Worm (Caenorhabditis elegans) whole organism, early embryonic: ENCODE data around the gene Y54G2A.40.

ENCODE experiments used
- B0310.2 ChIP-seq: sonication (generic microtip); optimal IDR thresholded peaks from 2 replicates; lab custom pipeline; 2016; ENCODE audit warnings: mild to moderate bottlenecking, missing genetic modification characterization, missing compliant biosample characterization
- F13C5.2 ChIP-seq: sonication (generic microtip); optimal IDR thresholded peaks from 2 replicates; lab custom pipeline; 2017; ENCODE audit warnings: mild to moderate bottlenecking, missing genetic modification characterization, inconsistent platforms, missing compliant biosample characterization
- aly-1 ChIP-seq: sonication (generic microtip); optimal IDR thresholded peaks from 2 replicates; lab custom pipeline; 2016; ENCODE audit warnings: missing genetic modification characterization, missing compliant biosample characterization
- ama-1 ChIP-seq: fragments of 150-350 bp; optimal IDR thresholded peaks from 2 replicates; lab custom pipeline; 2014
- ceh-13 ChIP-seq: fragments of 200-800 bp; sonication (Bioruptor generic); optimal IDR thresholded peaks from 2 replicates; lab custom pipeline; 2018; ENCODE audit warnings: mild to moderate bottlenecking, missing genetic modification characterization, missing compliant biosample characterization
- ceh-36 ChIP-seq: sonication (generic microtip); optimal IDR thresholded peaks from 2 replicates; lab custom pipeline; 2016; ENCODE audit warnings: missing genetic modification characterization, inconsistent platforms, missing compliant biosample characterization
- ets-7 ChIP-seq: sonication (generic microtip); optimal IDR thresholded peaks from 2 replicates; lab custom pipeline; 2016; ENCODE audit warnings: missing genotype, missing genetic modification characterization, missing compliant biosample characterization
- flt-1 ChIP-seq: fragments of 200-800 bp; sonication (Bioruptor generic); IDR thresholded peaks from 2 replicates; pipeline ENCODE4 v1.3.6; 2022; ENCODE audit warnings: missing genetic modification characterization, missing compliant biosample characterization
- hmbx-1 ChIP-seq: sonication (generic microtip); optimal IDR thresholded peaks from 2 replicates; lab custom pipeline; 2016; ENCODE audit warnings: mild to moderate bottlenecking, missing genetic modification characterization, missing compliant biosample characterization
- hmg-4 ChIP-seq: fragments of 200-800 bp; sonication (Bioruptor generic); optimal IDR thresholded peaks from 2 replicates; lab custom pipeline; 2018; ENCODE audit warnings: mild to moderate bottlenecking, missing genetic modification characterization, missing compliant biosample characterization
- hnd-1 ChIP-seq: sonication (generic microtip); optimal IDR thresholded peaks from 2 replicates; lab custom pipeline; 2016; ENCODE audit warnings: missing genetic modification characterization, missing compliant biosample characterization
- pes-1 ChIP-seq: fragments of 200-800 bp; sonication (Bioruptor generic); IDR thresholded peaks from 2 replicates; pipeline ENCODE4 v1.3.6; 2022; ENCODE audit warnings: missing genetic modification reagents, missing genetic modification characterization, missing compliant biosample characterization
- scrt-1 ChIP-seq: fragments of 200-800 bp; sonication (Bioruptor generic); IDR thresholded peaks from 2 replicates; pipeline ENCODE4 v1.3.6; 2022; ENCODE audit warnings: missing genetic modification characterization, missing compliant biosample characterization
- sea-1 ChIP-seq: fragments of 200-800 bp; sonication (Bioruptor generic); conservative IDR thresholded peaks from 2 replicates; pipeline ENCODE4 v1.3.6; 2022; ENCODE audit warnings: missing genetic modification characterization, missing compliant biosample characterization
- tbx-11 ChIP-seq: fragments of 200-800 bp; sonication (Bioruptor generic); IDR thresholded peaks from 2 replicates; pipeline ENCODE4 v1.3.6; 2022; ENCODE audit warnings: missing genetic modification characterization, missing compliant biosample characterization
- tbx-37 ChIP-seq: fragments of 200-800 bp; sonication (Bioruptor generic); conservative IDR thresholded peaks from 2 replicates; pipeline ENCODE4 v1.3.6; 2022; ENCODE audit warnings: missing genetic modification reagents, missing genetic modification characterization, missing compliant biosample characterization
- tra-4 ChIP-seq: sonication (generic microtip); optimal IDR thresholded peaks from 2 replicates; lab custom pipeline; 2017; ENCODE audit warnings: missing genetic modification characterization, missing compliant biosample characterization

The Y54G2A.40 gene

ce11 chrIV:2843882-2844281 lies 2.4 kb upstream of the Y54G2A.40 start, which contains the start of gene Y54G2A.15:
TSS of gene Y54G2A.15 (minus strand) at chrIV:2843982.
- TF ChIP-seq aly-1 (tag; lab: Kevin White, UChicago): no peak
- TF ChIP-seq pes-1 (GFP tag; lab: Robert Waterston, UW): no peak
- no peak for TF ChIP-seq tbx-11 (GFP tag; lab: Robert Waterston, UW)
- no peak for TF ChIP-seq hmbx-1 (tag; lab: Kevin White, UChicago)
- TF ChIP-seq flt-1 (GFP tag; lab: Robert Waterston, UW): no peak

ce11 chrIV:2849269-2849668 lies 3.0 kb downstream of the Y54G2A.40 start:
- TF ChIP-seq hmg-4 (GFP tag; lab: Kevin White, UChicago): no peak

- TF ChIP-seq flt-1 (GFP tag; lab: Robert Waterston, UW) (no peak), hmg-4 (GFP tag; lab: Kevin White, UChicago) (no peak), scrt-1 (GFP tag; lab: Robert Waterston, UW) (no peak), ets-7 (tag; lab: Kevin White, UChicago) (no peak)
Observed at ce11 chrIV:2850586-2850985, 4.3 kb downstream of the Y54G2A.40 start, which contains the start of gene clec-85. TSS of gene clec-85 (plus strand) at chrIV:2850886.

- TF ChIP-seq sea-1 (GFP tag; lab: Robert Waterston, UW): no peak
- TF ChIP-seq B0310.2 (tag; lab: Kevin White, UChicago): no peak
- TF ChIP-seq F13C5.2: no peak
- no peak for TF ChIP-seq ets-7 (tag; lab: Kevin White, UChicago)
- TF ChIP-seq tra-4 (tag; lab: Kevin White, UChicago): no peak
- no peak for TF ChIP-seq scrt-1 (GFP tag; lab: Robert Waterston, UW)
- no peak for TF ChIP-seq tbx-11 (GFP tag; lab: Robert Waterston, UW)
- TF ChIP-seq tbx-37 (GFP tag; lab: Robert Waterston, UW): no peak
- no peak for TF ChIP-seq aly-1 (tag; lab: Kevin White, UChicago)
- no peak for TF ChIP-seq flt-1 (GFP tag; lab: Robert Waterston, UW)
- no peak for TF ChIP-seq ama-1
- no peak for TF ChIP-seq ceh-36
Observed at ce11 chrIV:2851625-2852024, 5.3 kb downstream of the Y54G2A.40 start.

ce11 chrIV:2853164-2853563 lies 6.9 kb downstream of the Y54G2A.40 start, which contains the start of gene Y54G2A.49:
TSS of gene Y54G2A.49 (minus strand) at chrIV:2853264.
- no peak for TF ChIP-seq tbx-11 (GFP tag; lab: Robert Waterston, UW)
- no peak for TF ChIP-seq aly-1 (tag; lab: Kevin White, UChicago)
- no peak for TF ChIP-seq sea-1 (GFP tag; lab: Robert Waterston, UW)
- TF ChIP-seq hmg-4 (GFP tag; lab: Kevin White, UChicago): no peak
- no peak for TF ChIP-seq ceh-13 (GFP tag; lab: Kevin White, UChicago)
- TF ChIP-seq flt-1 (GFP tag; lab: Robert Waterston, UW): no peak
- TF ChIP-seq scrt-1 (GFP tag; lab: Robert Waterston, UW): no peak
- TF ChIP-seq B0310.2 (tag; lab: Kevin White, UChicago): no peak
- no peak for TF ChIP-seq pes-1 (GFP tag; lab: Robert Waterston, UW)
- TF ChIP-seq ets-7 (tag; lab: Kevin White, UChicago): no peak
- TF ChIP-seq hnd-1 (tag; lab: Kevin White, UChicago): no peak
- no peak for TF ChIP-seq hmbx-1 (tag; lab: Kevin White, UChicago)

ce11 chrIV:2854161-2854560 lies 7.9 kb downstream of the Y54G2A.40 start:
- TF ChIP-seq B0310.2 (tag; lab: Kevin White, UChicago) (no peak), ceh-36 (no peak)

ce11 chrIV:2855056-2855752 lies 8.9 kb downstream of the Y54G2A.40 start:
- TF ChIP-seq ceh-36 (no peak), hmbx-1 (tag; lab: Kevin White, UChicago) (no peak), tbx-37 (GFP tag; lab: Robert Waterston, UW) (no peak), aly-1 (tag; lab: Kevin White, UChicago) (no peak), ama-1 (no peak), hmg-4 (GFP tag; lab: Kevin White, UChicago) (no peak), B0310.2 (tag; lab: Kevin White, UChicago) (no peak), pes-1 (GFP tag; lab: Robert Waterston, UW) (no peak), tbx-11 (GFP tag; lab: Robert Waterston, UW) (no peak), ceh-13 (GFP tag; lab: Kevin White, UChicago) (no peak), ets-7 (tag; lab: Kevin White, UChicago) (no peak), hnd-1 (tag; lab: Kevin White, UChicago) (no peak), scrt-1 (GFP tag; lab: Robert Waterston, UW) (no peak), flt-1 (GFP tag; lab: Robert Waterston, UW) (no peak), F13C5.2 (no peak), tra-4 (tag; lab: Kevin White, UChicago) (no peak), sea-1 (GFP tag; lab: Robert Waterston, UW) (no peak)

- TF ChIP-seq tbx-37 (GFP tag; lab: Robert Waterston, UW) (no peak), flt-1 (GFP tag; lab: Robert Waterston, UW) (no peak), scrt-1 (GFP tag; lab: Robert Waterston, UW) (no peak), aly-1 (tag; lab: Kevin White, UChicago) (no peak), hmbx-1 (tag; lab: Kevin White, UChicago) (no peak), hmg-4 (GFP tag; lab: Kevin White, UChicago) (no peak), hnd-1 (tag; lab: Kevin White, UChicago) (no peak), ceh-36 (no peak), ets-7 (tag; lab: Kevin White, UChicago) (no peak), F13C5.2 (no peak), tra-4 (tag; lab: Kevin White, UChicago) (no peak), ama-1 (no peak), ceh-13 (GFP tag; lab: Kevin White, UChicago) (no peak), tbx-11 (GFP tag; lab: Robert Waterston, UW) (no peak)
Observed at ce11 chrIV:2858734-2859133, 12.5 kb downstream of the Y54G2A.40 start.
